Worm (Caenorhabditis elegans) whole organism, L2 larva: Measurements from ENCODE around the gene ugt-5.

Experiments
- R02D3.7 ChIP-seq: fragments of 150-350 bp; optimal IDR thresholded peaks from 2 replicates; lab custom pipeline; 2014; ENCODE audit warnings: missing biosample characterization, missing genetic modification characterization
- ZK546.5 ChIP-seq: sonication (generic microtip); optimal IDR thresholded peaks from 2 replicates; lab custom pipeline; 2017; ENCODE audit warnings: missing biosample characterization, missing genetic modification characterization
- ama-1 ChIP-seq: fragments of 150-350 bp; optimal IDR thresholded peaks from 2 replicates; lab custom pipeline; 2018; ENCODE audit warnings: inconsistent platforms
- crh-2 ChIP-seq: sonication (generic microtip); optimal IDR thresholded peaks from 2 replicates; lab custom pipeline; 2017; ENCODE audit warnings: missing biosample characterization, missing genetic modification characterization
- elt-3 ChIP-seq: sonication (generic microtip); optimal IDR thresholded peaks from 2 replicates; lab custom pipeline; 2017; ENCODE audit warnings: missing biosample characterization, missing genetic modification characterization
- fos-1 ChIP-seq: fragments of 150-350 bp; optimal IDR thresholded peaks from 2 replicates; lab custom pipeline; 2014; ENCODE audit warnings: missing biosample characterization, missing genetic modification characterization
- lin-11 ChIP-seq: fragments of 150-350 bp; sonication (generic microtip); optimal IDR thresholded peaks from 2 replicates; lab custom pipeline; 2014; ENCODE audit warnings: missing biosample characterization, missing genetic modification characterization, inconsistent platforms, mixed read lengths
- nhr-11 ChIP-seq: fragments of 150-350 bp; optimal IDR thresholded peaks from 2 replicates; lab custom pipeline; 2014; ENCODE audit warnings: missing biosample characterization, missing genetic modification characterization
- nhr-12 ChIP-seq: fragments of 150-350 bp; optimal IDR thresholded peaks from 2 replicates; lab custom pipeline; 2014; ENCODE audit warnings: missing biosample characterization, missing genetic modification characterization
- nhr-23 ChIP-seq: fragments of 150-350 bp; optimal IDR thresholded peaks from 2 replicates; lab custom pipeline; 2014; ENCODE audit warnings: missing biosample characterization, missing genetic modification reagents, missing genetic modification characterization
- nhr-25 ChIP-seq: fragments of 150-350 bp; sonication (generic microtip); optimal IDR thresholded peaks from 3 replicates; lab custom pipeline; 2014; ENCODE audit warnings: missing biosample characterization, missing genetic modification characterization
- peb-1 ChIP-seq: fragments of 150-350 bp; optimal IDR thresholded peaks from 2 replicates; lab custom pipeline; 2014; ENCODE audit warnings: missing biosample characterization, missing genetic modification characterization
- snpc-4 ChIP-seq: fragments of 150-350 bp; optimal IDR thresholded peaks from 2 replicates; lab custom pipeline; 2014; ENCODE audit warnings: missing biosample characterization, missing genetic modification characterization
- ztf-11 ChIP-seq: sonication (generic microtip); optimal IDR thresholded peaks from 2 replicates; lab custom pipeline; 2017; ENCODE audit warnings: missing biosample characterization, missing genetic modification characterization

ce11 chrV:12743778-12744502 is 48.8 kb downstream of the ugt-5 start:
- no peak for TF ChIP-seq snpc-4 (tag; lab: Kevin White, UChicago)
- no peak for TF ChIP-seq nhr-12 (tag; lab: Kevin White, UChicago)
- TF ChIP-seq crh-2 (tag; lab: Kevin White, UChicago), result no peak
- TF ChIP-seq lin-11 (tag; lab: Kevin White, UChicago), result no peak
- no peak for TF ChIP-seq elt-3 (tag; lab: Kevin White, UChicago)
- TF ChIP-seq nhr-25 (tag; lab: Kevin White, UChicago), result no peak
- TF ChIP-seq ztf-11 (tag; lab: Kevin White, UChicago), result no peak
- TF ChIP-seq ZK546.5 (tag; lab: Kevin White, UChicago), result no peak
- no peak for TF ChIP-seq nhr-23 (tag; lab: Kevin White, UChicago)
- no peak for TF ChIP-seq peb-1
- no peak for TF ChIP-seq R02D3.7 (tag; lab: Kevin White, UChicago)
- no peak for TF ChIP-seq ama-1 (lab: Kevin White, UChicago)
- TF ChIP-seq fos-1 (tag; lab: Kevin White, UChicago), result no peak
- TF ChIP-seq nhr-11, result no peak
